Worm (Caenorhabditis elegans) whole organism, young adult: ENCODE results near the gene C36C5.12.

ENCODE experiments used
- B0035.1 ChIP-seq: sonication (generic microtip); optimal IDR thresholded peaks from 2 replicates; lab custom pipeline; 2016; ENCODE audit warnings: missing genetic modification characterization, mild to moderate bottlenecking, missing compliant biosample characterization, missing genotype, missing genetic modification reagents
- B0336.3 ChIP-seq: fragments of 200-800 bp; sonication (Bioruptor generic); IDR thresholded peaks from 2 replicates; pipeline ENCODE4 v1.3.6; 2022; ENCODE audit warnings: missing genetic modification characterization, missing compliant biosample characterization
- F10E7.11 ChIP-seq: sonication (generic microtip); optimal IDR thresholded peaks from 2 replicates; lab custom pipeline; 2017; ENCODE audit warnings: mild to moderate bottlenecking, missing genetic modification characterization, moderate library complexity, missing compliant biosample characterization
- F55B11.4 ChIP-seq: sonication (generic microtip); optimal IDR thresholded peaks from 2 replicates; lab custom pipeline; 2016; ENCODE audit warnings: missing compliant biosample characterization, missing genetic modification characterization, borderline replicate concordance; ENCODE audit not compliant: insufficient read depth
- Y95B8A.8 ChIP-seq: fragments of 200-800 bp; sonication (Bioruptor generic); IDR thresholded peaks from 2 replicates; pipeline ENCODE4 v1.3.6; 2022; ENCODE audit warnings: missing genetic modification reagents, missing genetic modification characterization, missing compliant biosample characterization
- ama-1 ChIP-seq, 3 experiments: fragments of 150-350 bp in 1 of 3; sonication (generic microtip) in 2 of 3; optimal IDR thresholded peaks; 2 replicates each; lab custom pipeline; 2014 to 2018; ENCODE audit warnings: missing biosample characterization in 2 of 3, missing genetic modification characterization in 2 of 3, missing genetic modification reagents in 2 of 3
- attf-6 ChIP-seq: fragments of 200-800 bp; sonication (Bioruptor generic); IDR thresholded peaks from 2 replicates; pipeline ENCODE4 v1.3.6; 2022; ENCODE audit warnings: missing genetic modification reagents, missing genetic modification characterization, missing compliant biosample characterization
- bed-1 ChIP-seq: fragments of 200-800 bp; sonication (Bioruptor generic); IDR thresholded peaks from 2 replicates; pipeline ENCODE4 v1.3.6; 2022; ENCODE audit warnings: missing genetic modification reagents, missing genetic modification characterization, missing compliant biosample characterization
- bed-2 ChIP-seq: fragments of 200-800 bp; sonication (Bioruptor generic); IDR thresholded peaks from 2 replicates; pipeline ENCODE4 v1.3.6; 2022; ENCODE audit warnings: missing genetic modification reagents, missing genetic modification characterization, missing compliant biosample characterization
- ccch-3 ChIP-seq: fragments of 200-800 bp; sonication (Bioruptor generic); optimal IDR thresholded peaks from 2 replicates; lab custom pipeline; 2018; ENCODE audit warnings: mild to moderate bottlenecking, missing genetic modification characterization, missing compliant biosample characterization
- cebp-2 ChIP-seq: fragments of 200-800 bp; sonication (Bioruptor generic); IDR thresholded peaks from 2 replicates; pipeline ENCODE4 v1.3.6; 2022; ENCODE audit warnings: missing genetic modification characterization, missing compliant biosample characterization
- ceh-79 ChIP-seq: sonication (generic microtip); optimal IDR thresholded peaks from 2 replicates; lab custom pipeline; 2017; ENCODE audit warnings: mild to moderate bottlenecking, missing genetic modification characterization, missing compliant biosample characterization
- dox-1 ChIP-seq: fragments of 200-800 bp; sonication (Bioruptor generic); IDR thresholded peaks from 2 replicates; pipeline ENCODE4 v1.3.6; 2022; ENCODE audit warnings: missing genetic modification reagents, missing genetic modification characterization, missing compliant biosample characterization
- dpff-1 ChIP-seq: sonication (generic microtip); optimal IDR thresholded peaks from 2 replicates; lab custom pipeline; 2017; ENCODE audit warnings: mild to moderate bottlenecking, missing genetic modification characterization, missing compliant biosample characterization
- dpl-1 ChIP-seq: fragments of 150-350 bp; optimal IDR thresholded peaks from 2 replicates; lab custom pipeline; 2014; ENCODE audit warnings: missing biosample characterization, missing genetic modification reagents, missing genetic modification characterization
- egl-18 ChIP-seq: fragments of 200-800 bp; sonication (Bioruptor generic); IDR thresholded peaks from 2 replicates; pipeline ENCODE4 v1.3.6; 2022; ENCODE audit warnings: missing genetic modification reagents, missing genetic modification characterization, missing compliant biosample characterization
- egrh-3 ChIP-seq: fragments of 200-800 bp; sonication (Bioruptor generic); IDR thresholded peaks from 2 replicates; pipeline ENCODE4 v1.3.6; 2022; ENCODE audit warnings: missing genetic modification reagents, missing genetic modification characterization, missing compliant biosample characterization
- ekl-4 ChIP-seq: fragments of 200-800 bp; sonication (Bioruptor generic); IDR thresholded peaks from 2 replicates; pipeline ENCODE4 v1.3.6; 2022; ENCODE audit warnings: missing genetic modification reagents, missing genetic modification characterization, missing compliant biosample characterization
- hlh-26 ChIP-seq: fragments of 200-800 bp; sonication (Bioruptor generic); conservative IDR thresholded peaks from 2 replicates; pipeline ENCODE4 v1.3.6; 2022; ENCODE audit warnings: missing genetic modification reagents, missing genetic modification characterization, missing compliant biosample characterization
- hrde-1 ChIP-seq: sonication (generic microtip); optimal IDR thresholded peaks from 2 replicates; lab custom pipeline; 2016; ENCODE audit warnings: missing genetic modification characterization, mild to moderate bottlenecking, missing compliant biosample characterization, moderate library complexity, missing genotype, missing genetic modification reagents, borderline replicate concordance
- let-526 ChIP-seq: fragments of 200-800 bp; sonication (Bioruptor generic); IDR thresholded peaks from 2 replicates; pipeline ENCODE4 v1.3.6; 2022; ENCODE audit warnings: missing genetic modification reagents, missing genetic modification characterization, missing compliant biosample characterization
- let-607 ChIP-seq, 2 experiments: fragments of 200-800 bp in 1 of 2; sonication (Bioruptor generic) in 1 of 2; sonication (generic microtip) in 1 of 2; optimal IDR thresholded peaks; 2 replicates each; lab custom pipeline; 2016 to 2018; ENCODE audit warnings: mild to moderate bottlenecking in 2 of 2, missing compliant biosample characterization in 2 of 2, missing genetic modification characterization in 2 of 2, moderate library complexity in 2 of 2, missing genotype in 1 of 2
- lin-26 ChIP-seq: fragments of 200-800 bp; sonication (Bioruptor generic); IDR thresholded peaks from 2 replicates; pipeline ENCODE4 v1.3.6; 2022; ENCODE audit warnings: missing genetic modification reagents, missing genetic modification characterization, missing compliant biosample characterization
- lsy-27 ChIP-seq: sonication (generic microtip); optimal IDR thresholded peaks from 2 replicates; lab custom pipeline; 2017; ENCODE audit warnings: missing genetic modification characterization, mild to moderate bottlenecking, missing compliant biosample characterization, antibody characterized with exemption, missing genotype, borderline replicate concordance; ENCODE audit not compliant: insufficient read depth
- madf-6 ChIP-seq: fragments of 200-800 bp; sonication (Bioruptor generic); IDR thresholded peaks from 2 replicates; pipeline ENCODE4 v1.3.6; 2022; ENCODE audit warnings: missing genetic modification reagents, missing genetic modification characterization, missing compliant biosample characterization
- rcor-1 ChIP-seq: fragments of 200-800 bp; sonication (Bioruptor generic); IDR thresholded peaks from 2 replicates; pipeline ENCODE4 v1.3.6; 2022; ENCODE audit warnings: missing genetic modification reagents, missing genetic modification characterization, missing compliant biosample characterization
- rec-8 ChIP-seq, 2 experiments: sonication (generic microtip); optimal IDR thresholded peaks; 2 replicates each; lab custom pipeline; 2016; ENCODE audit warnings: mild to moderate bottlenecking in 2 of 2, missing genetic modification characterization in 2 of 2, missing genetic modification reagents in 2 of 2, missing genotype in 2 of 2, missing biosample characterization in 1 of 2, missing compliant biosample characterization in 1 of 2, moderate library complexity in 1 of 2
- sea-2 ChIP-seq: fragments of 200-800 bp; sonication (Bioruptor generic); IDR thresholded peaks from 2 replicates; pipeline ENCODE4 v1.3.6; 2022; ENCODE audit warnings: missing genetic modification characterization, missing compliant biosample characterization
- unc-130 ChIP-seq: sonication (generic microtip); optimal IDR thresholded peaks from 2 replicates; lab custom pipeline; 2016; ENCODE audit warnings: missing genetic modification reagents, missing genetic modification characterization, missing compliant biosample characterization
- unc-62 ChIP-seq: fragments of 150-350 bp; optimal IDR thresholded peaks from 2 replicates; lab custom pipeline; 2014; ENCODE audit warnings: missing biosample characterization, missing genetic modification reagents, missing genetic modification characterization
- zfh-2 ChIP-seq: fragments of 200-800 bp; sonication (Bioruptor generic); conservative IDR thresholded peaks from 2 replicates; pipeline ENCODE4 v1.3.6; 2022; ENCODE audit warnings: missing genetic modification reagents, missing genetic modification characterization, missing compliant biosample characterization
- zim-3 ChIP-seq: sonication (generic microtip); optimal IDR thresholded peaks from 2 replicates; lab custom pipeline; 2017; ENCODE audit warnings: mild to moderate bottlenecking, missing genetic modification characterization, moderate library complexity, missing compliant biosample characterization
- ztf-28 ChIP-seq: fragments of 200-800 bp; sonication (Bioruptor generic); IDR thresholded peaks from 2 replicates; pipeline ENCODE4 v1.3.6; 2022; ENCODE audit warnings: missing genetic modification reagents, missing genetic modification characterization, missing compliant biosample characterization

The C36C5.12 gene

DNA sequence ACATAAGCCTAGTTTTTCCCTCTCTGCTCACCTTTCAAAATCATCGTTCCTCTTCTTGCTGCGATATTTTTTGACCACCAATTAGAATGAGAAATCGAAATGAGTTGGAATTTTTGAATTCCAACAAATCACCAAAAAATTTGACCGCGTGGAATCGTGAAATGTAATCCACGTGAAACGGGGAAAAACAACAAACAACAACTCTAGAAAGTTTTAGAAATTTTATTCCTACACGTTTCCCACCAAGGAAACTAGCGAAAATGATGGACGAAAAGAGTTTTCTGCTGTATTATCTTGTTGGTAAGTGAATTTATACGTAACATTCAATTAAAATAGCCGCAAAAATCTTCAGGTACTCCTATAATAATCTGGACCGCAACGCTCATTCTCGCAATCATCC, 20.7 kb downstream of the C36C5.12 start, which contains the start of the genes irld-3 and F02C9.1:
TSS of gene irld-3 (minus strand) at position 101 of the 400 bp plus-strand sequence.
TSS of gene F02C9.1 (plus strand) at position 216 of the 400 bp plus-strand sequence.
- no peak for TF ChIP-seq let-607 (tag; optimal IDR thresholded peaks at IDR 0.05; lab: Kevin White, UChicago)
- TF ChIP-seq unc-130 (GFP tag; lab: Kevin White, UChicago), result no peak
- TF ChIP-seq cebp-2 (GFP tag; lab: Robert Waterston, UW), result no peak
- TF ChIP-seq egrh-3, result no peak
- TF ChIP-seq dpff-1 (tag; lab: Kevin White, UChicago), result no peak
- TF ChIP-seq dpl-1 (GFP tag; lab: Kevin White, UChicago), result no peak
- no peak for TF ChIP-seq attf-6 (GFP tag; lab: Robert Waterston, UW)
- no peak for TF ChIP-seq F55B11.4
- no peak for TF ChIP-seq ekl-4 (GFP tag; lab: Robert Waterston, UW)
- TF ChIP-seq zim-3, result no peak
- no peak for TF ChIP-seq hrde-1
- no peak for TF ChIP-seq hlh-26 (GFP tag; lab: Robert Waterston, UW)
- no peak for TF ChIP-seq unc-62 (GFP tag; lab: Kevin White, UChicago)
- TF ChIP-seq Y95B8A.8, result no peak
- no peak for TF ChIP-seq egl-18
- no peak for TF ChIP-seq B0336.3 (GFP tag; lab: Robert Waterston, UW)
- TF ChIP-seq lsy-27 (tag; lab: Kevin White, UChicago), result no peak

DNA sequence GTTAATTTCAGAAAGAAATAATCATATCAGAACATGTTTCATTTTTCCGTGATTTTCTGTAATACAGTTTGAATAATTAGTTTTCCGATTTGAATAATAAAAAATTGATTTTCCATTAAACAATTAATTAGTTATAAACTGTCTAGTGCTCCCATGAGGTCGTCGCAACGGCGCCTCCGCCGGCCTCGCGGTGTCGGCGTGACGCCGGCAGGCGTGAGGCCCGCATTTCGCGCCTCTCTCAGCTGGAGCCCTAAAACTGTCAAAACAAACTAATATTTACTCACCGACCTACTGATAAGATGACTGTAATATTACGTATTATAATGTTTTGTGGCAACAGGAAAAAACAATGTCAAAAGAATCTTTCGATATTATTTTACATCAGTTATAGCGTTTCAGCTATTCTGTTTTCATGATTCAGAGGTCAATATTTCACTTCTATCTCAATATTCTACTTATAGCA, 25.8 kb downstream of the C36C5.12 start, which contains the start of gene F02C9.2:
TSS of gene F02C9.2 (plus strand) at position 413 of the 463 bp plus-strand sequence.
- TF ChIP-seq B0336.3 (GFP tag; lab: Robert Waterston, UW), result no peak
- TF ChIP-seq bed-1, result no peak
- TF ChIP-seq egrh-3, result peak; percentile 41; the same call in 1 of the 2 replicates
- TF ChIP-seq zfh-2 (GFP tag; lab: Robert Waterston, UW), result peak; percentile 81

DNA sequence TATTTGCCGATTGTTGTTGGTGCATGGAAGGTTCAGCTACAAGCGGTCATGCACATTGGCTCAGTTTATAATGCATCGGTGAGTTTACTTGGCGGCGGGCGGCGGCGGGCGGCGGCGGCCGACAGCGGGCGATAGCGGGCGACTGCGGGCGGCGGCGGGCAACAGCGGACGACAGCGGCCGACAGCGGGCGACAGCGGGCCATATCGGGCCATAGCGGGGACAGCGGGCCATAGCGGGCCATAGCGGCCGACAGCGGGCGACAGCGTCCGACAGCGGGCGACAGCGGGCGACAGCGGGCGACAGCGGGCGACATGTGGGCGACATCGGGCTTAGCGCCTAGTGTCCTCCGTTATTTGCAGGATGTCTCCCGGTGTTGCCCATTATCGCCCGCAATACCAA, 27.0 kb downstream of the C36C5.12 start:
- TF ChIP-seq bed-2, result peak; percentile 22; the same call in 1 of the 2 replicates
- peak; percentile 97 for TF ChIP-seq zfh-2 (GFP tag; lab: Robert Waterston, UW)
- TF ChIP-seq dox-1 (GFP tag; lab: Robert Waterston, UW), result peak; percentile 13; the same call in 1 of the 2 replicates
- 0 out of 2 replicates have a peak, but pooled peaks have one; percentile 17 for TF ChIP-seq ztf-28
- 0 out of 2 replicates have a peak, but pooled peaks have one; percentile 47 for TF ChIP-seq lin-26
- TF ChIP-seq ccch-3 (GFP tag; lab: Kevin White, UChicago), result no peak
- no peak for TF ChIP-seq ama-1 (optimal IDR thresholded peaks at IDR 0.05; lab: Kevin White, UChicago)
- TF ChIP-seq ama-1 (GFP tag; optimal IDR thresholded peaks at IDR 0.05; lab: Kevin White, UChicago), result no peak
- no peak for TF ChIP-seq lsy-27 (tag; lab: Kevin White, UChicago)
- peak; percentile 98 for TF ChIP-seq egrh-3
- peak; percentile 38 for TF ChIP-seq F10E7.11 (tag; lab: Kevin White, UChicago)
- no peak for TF ChIP-seq madf-6 (GFP tag; lab: Robert Waterston, UW)
- TF ChIP-seq sea-2 (GFP tag; lab: Robert Waterston, UW), result peak; percentile 45; the same call in 1 of the 2 replicates

DNA sequence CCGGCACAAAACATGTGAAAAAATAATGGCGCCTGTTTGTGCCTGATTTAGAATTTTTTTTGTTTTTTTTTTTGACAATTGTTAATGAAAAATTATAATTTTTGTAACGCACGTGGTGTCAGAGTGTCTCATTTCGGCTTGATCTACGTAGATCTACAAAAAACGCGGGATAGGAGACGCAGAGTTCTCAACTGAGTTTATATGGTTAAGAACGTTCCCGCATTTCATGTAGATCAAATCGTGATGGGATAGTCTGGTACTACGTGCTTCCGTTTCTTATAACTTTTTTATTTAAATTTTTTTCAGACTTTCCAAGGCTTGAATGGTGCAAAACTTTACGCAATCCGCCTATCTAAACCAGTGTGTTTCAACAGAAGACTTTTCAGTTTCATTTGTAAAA, 30.3 kb downstream of the C36C5.12 start, which contains the start of gene tat-6:
TSS of gene tat-6 (plus strand) at position 301 of the 400 bp plus-strand sequence.
- TF ChIP-seq B0035.1 (tag; lab: Kevin White, UChicago) (no peak), ceh-79 (tag; lab: Kevin White, UChicago) (no peak), rcor-1 (no peak), hrde-1 (no peak), rec-8 (tag; optimal IDR thresholded peaks at IDR 0.05; lab: Kevin White, UChicago) (no peak), unc-62 (GFP tag; lab: Kevin White, UChicago) (no peak), ama-1 (optimal IDR thresholded peaks at IDR 0.05; lab: Kevin White, UChicago) (no peak), ama-1 (GFP tag; optimal IDR thresholded peaks at IDR 0.05; lab: Kevin White, UChicago) (no peak), let-526 (GFP tag; lab: Robert Waterston, UW) (no peak), zim-3 (no peak)
